Fruit fly (Drosophila melanogaster): ENCODE measurements around the gene Sfp36F.

- TF ChIP-seq CG8478 (optimal IDR thresholded peaks at IDR 0.05): no peak
- TF ChIP-seq CTCF (optimal IDR thresholded peaks at IDR 0.05): no peak
Observed at dm6 chr2L:18309346-18309745, 17.0 kb downstream of the Sfp36F start, which contains the start of gene CG43354.
